Worm (Caenorhabditis elegans) whole organism, young adult: Measurements from ENCODE around the gene F54F11.1.

Experiments used
- B0019.2 ChIP-seq: fragments of 200-800 bp; sonication (Bioruptor generic); conservative IDR thresholded peaks from 2 replicates; pipeline ENCODE4 v1.3.6; 2022; ENCODE audit warnings: missing genetic modification reagents, missing genetic modification characterization, missing compliant biosample characterization
- B0035.1 ChIP-seq: sonication (generic microtip); optimal IDR thresholded peaks from 2 replicates; lab custom pipeline; 2016; ENCODE audit warnings: missing genetic modification characterization, mild to moderate bottlenecking, missing compliant biosample characterization, missing genotype, missing genetic modification reagents
- F10E7.11 ChIP-seq: sonication (generic microtip); optimal IDR thresholded peaks from 2 replicates; lab custom pipeline; 2017; ENCODE audit warnings: mild to moderate bottlenecking, missing genetic modification characterization, moderate library complexity, missing compliant biosample characterization
- F55B11.4 ChIP-seq: sonication (generic microtip); optimal IDR thresholded peaks from 2 replicates; lab custom pipeline; 2016; ENCODE audit warnings: missing compliant biosample characterization, missing genetic modification characterization, borderline replicate concordance; ENCODE audit not compliant: insufficient read depth
- K12H6.12 ChIP-seq: fragments of 200-800 bp; sonication (Bioruptor generic); optimal IDR thresholded peaks from 2 replicates; lab custom pipeline; 2018; ENCODE audit warnings: mild to moderate bottlenecking, missing genetic modification characterization, missing compliant biosample characterization
- Y53F4B.3 ChIP-seq: fragments of 200-800 bp; sonication (Bioruptor generic); IDR thresholded peaks from 2 replicates; pipeline ENCODE4 v1.3.6; 2022; ENCODE audit warnings: missing genetic modification reagents, missing genetic modification characterization, missing compliant biosample characterization
- Y67H2A.10 ChIP-seq: fragments of 200-800 bp; sonication (Bioruptor generic); conservative IDR thresholded peaks from 2 replicates; pipeline ENCODE4 v1.3.6; 2022; ENCODE audit warnings: missing genetic modification reagents, missing genetic modification characterization, missing compliant biosample characterization
- Y79H2A.3 ChIP-seq: fragments of 200-800 bp; sonication (Bioruptor generic); conservative IDR thresholded peaks from 2 replicates; pipeline ENCODE4 v1.3.6; 2022; ENCODE audit warnings: missing genetic modification reagents, missing genetic modification characterization, missing compliant biosample characterization
- atf-7 ChIP-seq: sonication (generic microtip); optimal IDR thresholded peaks from 2 replicates; lab custom pipeline; 2017; ENCODE audit warnings: mild to moderate bottlenecking, missing genetic modification characterization, missing compliant biosample characterization
- attf-3 ChIP-seq: fragments of 200-800 bp; sonication (Bioruptor generic); conservative IDR thresholded peaks from 2 replicates; pipeline ENCODE4 v1.3.6; 2022; ENCODE audit warnings: missing genetic modification reagents, missing genetic modification characterization, missing compliant biosample characterization
- bed-1 ChIP-seq: fragments of 200-800 bp; sonication (Bioruptor generic); IDR thresholded peaks from 2 replicates; pipeline ENCODE4 v1.3.6; 2022; ENCODE audit warnings: missing genetic modification reagents, missing genetic modification characterization, missing compliant biosample characterization
- ccch-3 ChIP-seq: fragments of 200-800 bp; sonication (Bioruptor generic); optimal IDR thresholded peaks from 2 replicates; lab custom pipeline; 2018; ENCODE audit warnings: mild to moderate bottlenecking, missing genetic modification characterization, missing compliant biosample characterization
- ceh-100 ChIP-seq: fragments of 200-800 bp; sonication (Bioruptor generic); IDR thresholded peaks from 2 replicates; pipeline ENCODE4 v1.3.6; 2022; ENCODE audit warnings: missing genetic modification reagents, missing genetic modification characterization, missing compliant biosample characterization
- ceh-27 ChIP-seq: fragments of 200-800 bp; sonication (Bioruptor generic); optimal IDR thresholded peaks from 2 replicates; lab custom pipeline; 2018; ENCODE audit warnings: mild to moderate bottlenecking, missing genetic modification characterization, moderate library complexity, missing compliant biosample characterization
- ceh-58 ChIP-seq: fragments of 200-800 bp; sonication (Bioruptor generic); IDR thresholded peaks from 2 replicates; pipeline ENCODE4 v1.3.6; 2022; ENCODE audit warnings: missing genetic modification characterization, missing compliant biosample characterization
- ceh-79 ChIP-seq: sonication (generic microtip); optimal IDR thresholded peaks from 2 replicates; lab custom pipeline; 2017; ENCODE audit warnings: mild to moderate bottlenecking, missing genetic modification characterization, missing compliant biosample characterization
- dox-1 ChIP-seq: fragments of 200-800 bp; sonication (Bioruptor generic); IDR thresholded peaks from 2 replicates; pipeline ENCODE4 v1.3.6; 2022; ENCODE audit warnings: missing genetic modification reagents, missing genetic modification characterization, missing compliant biosample characterization
- egrh-3 ChIP-seq: fragments of 200-800 bp; sonication (Bioruptor generic); IDR thresholded peaks from 2 replicates; pipeline ENCODE4 v1.3.6; 2022; ENCODE audit warnings: missing genetic modification reagents, missing genetic modification characterization, missing compliant biosample characterization
- ekl-4 ChIP-seq: fragments of 200-800 bp; sonication (Bioruptor generic); IDR thresholded peaks from 2 replicates; pipeline ENCODE4 v1.3.6; 2022; ENCODE audit warnings: missing genetic modification reagents, missing genetic modification characterization, missing compliant biosample characterization
- him-1 ChIP-seq: sonication (generic microtip); optimal IDR thresholded peaks from 2 replicates; lab custom pipeline; 2016; ENCODE audit warnings: missing genotype, missing genetic modification reagents, missing genetic modification characterization, missing compliant biosample characterization
- lin-26 ChIP-seq: fragments of 200-800 bp; sonication (Bioruptor generic); IDR thresholded peaks from 2 replicates; pipeline ENCODE4 v1.3.6; 2022; ENCODE audit warnings: missing genetic modification reagents, missing genetic modification characterization, missing compliant biosample characterization
- lin-35 ChIP-seq, 3 experiments: fragments of 150-350 bp in 2 of 3; sonication (generic microtip) in 1 of 3; optimal IDR thresholded peaks; 2 replicates each; lab custom pipeline; 2014 to 2018; ENCODE audit warnings: missing biosample characterization in 3 of 3, missing genetic modification characterization in 3 of 3, missing genetic modification reagents in 3 of 3
- lir-1 ChIP-seq: fragments of 200-800 bp; sonication (Bioruptor generic); conservative IDR thresholded peaks from 2 replicates; pipeline ENCODE4 v1.3.6; 2022; ENCODE audit warnings: missing genetic modification reagents, missing genetic modification characterization, missing compliant biosample characterization
- nfya-2 ChIP-seq: fragments of 200-800 bp; sonication (Bioruptor generic); IDR thresholded peaks from 2 replicates; pipeline ENCODE4 v1.3.6; 2022; ENCODE audit warnings: missing genetic modification reagents, missing genetic modification characterization, missing compliant biosample characterization
- nhr-120 ChIP-seq: fragments of 200-800 bp; sonication (Bioruptor generic); IDR thresholded peaks from 2 replicates; pipeline ENCODE4 v1.3.6; 2022; ENCODE audit warnings: missing genetic modification characterization, missing compliant biosample characterization
- xnd-1 ChIP-seq: sonication (generic microtip); optimal IDR thresholded peaks from 2 replicates; lab custom pipeline; 2016; ENCODE audit warnings: missing genotype, missing genetic modification reagents, missing genetic modification characterization, missing compliant biosample characterization
- zfh-2 ChIP-seq: fragments of 200-800 bp; sonication (Bioruptor generic); conservative IDR thresholded peaks from 2 replicates; pipeline ENCODE4 v1.3.6; 2022; ENCODE audit warnings: missing genetic modification reagents, missing genetic modification characterization, missing compliant biosample characterization
- ztf-22 ChIP-seq: fragments of 200-800 bp; sonication (Bioruptor generic); optimal IDR thresholded peaks from 2 replicates; lab custom pipeline; 2018; ENCODE audit warnings: mild to moderate bottlenecking, missing genetic modification characterization, moderate library complexity, missing compliant biosample characterization
- ztf-26 ChIP-seq: sonication (generic microtip); optimal IDR thresholded peaks from 2 replicates; lab custom pipeline; 2017; ENCODE audit warnings: missing genetic modification characterization, missing compliant biosample characterization
- ztf-28 ChIP-seq: fragments of 200-800 bp; sonication (Bioruptor generic); IDR thresholded peaks from 2 replicates; pipeline ENCODE4 v1.3.6; 2022; ENCODE audit warnings: missing genetic modification reagents, missing genetic modification characterization, missing compliant biosample characterization

F54F11.1 gene

DNA sequence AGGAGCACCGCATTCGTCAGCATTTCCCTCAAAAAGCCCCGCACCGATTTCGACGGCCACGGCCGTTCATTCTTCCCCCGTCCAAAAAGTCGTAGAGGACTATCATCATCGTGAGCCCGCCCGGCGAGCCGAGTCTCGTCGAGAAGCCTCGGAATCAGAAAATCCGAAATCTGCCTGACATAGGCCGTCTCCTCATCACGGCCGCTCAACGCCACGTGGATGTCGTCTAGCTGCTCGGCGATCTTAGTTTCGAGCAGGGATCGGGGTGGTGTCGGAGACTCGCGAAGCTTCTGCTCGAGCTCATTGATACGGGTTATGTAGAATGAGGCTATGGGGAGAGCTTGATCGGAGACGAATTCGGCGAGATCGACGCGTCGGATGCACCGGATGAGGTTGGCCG is 25.4 kb downstream of the F54F11.1 start:
- TF ChIP-seq egrh-3 (GFP tag; lab: Robert Waterston, UW), result peak; percentile 55; the same call in 1 of the 2 replicates
- peak; percentile 87 for TF ChIP-seq zfh-2 (GFP tag; lab: Robert Waterston, UW)
- no peak for TF ChIP-seq Y53F4B.3 (GFP tag; lab: Robert Waterston, UW)

DNA sequence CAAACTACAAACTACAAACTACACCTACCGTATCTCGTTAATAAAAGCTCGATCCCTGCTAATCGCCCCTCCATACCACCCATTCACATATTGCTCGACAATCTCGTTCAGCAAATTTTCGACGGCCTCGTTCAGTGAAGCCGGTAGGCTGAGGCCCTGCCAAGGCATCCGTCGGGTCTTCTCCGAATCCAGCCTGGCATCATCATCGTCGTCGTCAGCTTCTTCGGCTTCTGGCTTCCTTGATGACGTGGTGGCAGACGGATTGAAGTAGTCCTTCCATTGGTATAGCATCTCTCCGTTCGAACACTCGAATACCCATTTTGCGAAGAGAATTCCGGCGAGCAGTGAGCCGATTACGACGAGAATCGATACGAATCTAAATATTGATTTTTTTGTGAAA is 26.9 kb downstream of the F54F11.1 start:
- TF ChIP-seq zfh-2 (GFP tag; lab: Robert Waterston, UW) (peak; percentile 63; the same call in 1 of the 2 replicates), lin-35 (GFP tag; optimal IDR thresholded peaks at IDR 0.05; lab: Kevin White, UChicago) (no peak), nhr-120 (GFP tag; lab: Robert Waterston, UW) (no peak)

DNA sequence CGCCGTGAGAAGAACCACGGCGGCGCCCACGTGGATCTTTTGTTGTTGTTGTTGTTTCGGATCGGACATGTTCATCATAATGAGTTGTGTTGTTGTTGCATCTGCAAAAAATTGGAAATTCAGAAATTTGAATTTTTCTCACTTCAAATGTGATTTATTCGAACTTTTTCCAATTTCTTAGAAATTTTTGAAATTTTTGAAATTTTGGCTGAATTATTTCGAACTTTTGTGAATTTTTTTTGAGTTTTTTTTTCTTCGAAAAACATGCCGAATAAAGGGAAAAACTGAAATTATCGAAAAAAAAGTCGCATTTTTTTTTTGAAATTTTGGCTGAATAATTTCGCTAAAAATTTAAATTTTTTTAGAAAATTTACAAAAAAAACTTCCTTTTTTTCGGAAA is 27.4 kb downstream of the F54F11.1 start, which contains the start of gene snx-14:
TSS of gene snx-14 (minus strand) at position 101 of the 400 bp plus-strand sequence.
- TF ChIP-seq ztf-22 (GFP tag; lab: Kevin White, UChicago) (no peak), ceh-27 (GFP tag; lab: Kevin White, UChicago) (no peak), F10E7.11 (tag; lab: Kevin White, UChicago) (no peak)

DNA sequence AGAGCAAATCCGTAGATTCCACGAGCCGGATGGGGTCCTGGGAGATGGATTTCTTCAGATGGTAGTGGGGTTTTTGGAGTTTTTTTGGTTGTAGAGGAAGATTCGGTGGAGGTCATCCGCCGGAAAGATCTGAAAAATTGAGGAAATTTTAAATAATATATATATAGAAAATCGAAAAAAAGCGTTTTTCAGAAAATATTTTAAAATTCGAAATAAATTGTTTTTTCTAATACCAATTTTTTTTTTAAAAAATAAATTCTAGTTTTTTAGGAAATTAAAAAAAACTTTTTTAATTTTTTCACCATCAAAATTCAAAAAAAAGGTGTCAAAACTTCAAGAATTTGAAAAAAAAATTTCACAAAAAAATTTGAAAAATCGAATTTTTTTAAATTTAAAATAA is 37.2 kb downstream of the F54F11.1 start, which contains the start of the genes noa-1 and Y48E1B.17:
TSS of gene noa-1 (minus strand) at position 101 of the 400 bp plus-strand sequence.
TSS of gene Y48E1B.17 (minus strand) at position 129 of the 400 bp plus-strand sequence.
- TF ChIP-seq ceh-27 (GFP tag; lab: Kevin White, UChicago), result no peak
- no peak for TF ChIP-seq ceh-100
- TF ChIP-seq nfya-2 (GFP tag; lab: Robert Waterston, UW), result no peak
- TF ChIP-seq Y67H2A.10, result no peak
- TF ChIP-seq atf-7 (tag; lab: Kevin White, UChicago), result no peak
- TF ChIP-seq xnd-1 (tag; lab: Kevin White, UChicago), result no peak
- no peak for TF ChIP-seq F55B11.4 (tag; lab: Kevin White, UChicago)

DNA sequence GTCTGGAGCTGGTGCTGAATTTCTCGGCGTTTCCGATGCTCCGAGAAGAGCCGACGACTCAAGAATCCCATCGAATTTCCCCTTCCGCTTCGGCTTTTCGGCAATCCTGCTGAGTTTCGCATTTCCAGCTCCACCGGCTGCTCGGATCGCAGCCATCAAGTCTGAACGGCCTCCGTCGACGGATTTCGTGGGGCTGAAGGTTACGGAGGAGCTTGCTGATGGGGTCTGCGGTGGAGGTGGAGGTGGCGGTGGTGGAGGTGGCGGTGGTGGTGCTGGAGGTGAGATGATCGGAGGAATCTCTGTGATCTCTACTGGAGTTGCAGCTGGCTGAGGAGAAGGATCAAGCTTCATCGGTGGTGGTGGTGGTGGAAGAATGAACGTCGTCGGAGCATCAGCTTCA is 39.2 kb downstream of the F54F11.1 start:
- TF ChIP-seq ztf-26 (no peak), ceh-79 (tag; lab: Kevin White, UChicago) (no peak), egrh-3 (GFP tag; lab: Robert Waterston, UW) (peak; percentile 88), lir-1 (GFP tag; lab: Robert Waterston, UW) (no peak), zfh-2 (GFP tag; lab: Robert Waterston, UW) (peak; percentile 93)

DNA sequence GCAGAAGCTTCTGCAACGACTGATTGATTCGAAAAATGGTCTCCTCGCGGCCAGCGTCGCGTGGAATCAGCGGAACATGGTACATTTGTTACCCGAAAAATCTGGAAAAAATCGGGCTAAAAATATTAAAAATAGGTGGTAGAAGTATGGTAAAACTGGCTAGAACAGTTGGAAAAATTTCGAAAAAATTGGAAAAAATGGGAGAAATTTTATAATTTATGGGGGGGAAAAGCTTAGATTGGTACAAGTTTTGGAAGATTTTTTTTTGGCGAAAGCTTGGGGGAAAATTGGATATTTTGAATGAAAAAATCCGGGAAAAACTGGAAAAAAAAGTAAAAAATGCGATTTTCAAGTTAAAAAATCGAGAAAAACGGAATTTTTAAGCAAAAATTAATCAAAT is 43.8 kb downstream of the F54F11.1 start, which contains the start of gene ddl-2:
TSS of gene ddl-2 (minus strand) at position 101 of the 400 bp plus-strand sequence.
- no peak for TF ChIP-seq ekl-4 (GFP tag; lab: Robert Waterston, UW)
- TF ChIP-seq Y67H2A.10, result no peak
- TF ChIP-seq B0019.2 (GFP tag; lab: Robert Waterston, UW), result no peak
- no peak for TF ChIP-seq ccch-3 (GFP tag; lab: Kevin White, UChicago)
- no peak for TF ChIP-seq ztf-28 (GFP tag; lab: Robert Waterston, UW)
- TF ChIP-seq B0035.1, result no peak
- TF ChIP-seq Y79H2A.3, result no peak
- no peak for TF ChIP-seq dox-1
- TF ChIP-seq him-1 (tag; lab: Kevin White, UChicago), result no peak
- TF ChIP-seq bed-1 (GFP tag; lab: Robert Waterston, UW), result no peak
- no peak for TF ChIP-seq ceh-58 (GFP tag; lab: Robert Waterston, UW)
- no peak for TF ChIP-seq lin-26
- TF ChIP-seq K12H6.12 (tag; lab: Kevin White, UChicago), result no peak
- no peak for TF ChIP-seq attf-3 (GFP tag; lab: Robert Waterston, UW)
